Worm (Caenorhabditis elegans) whole organism, mixed stage, embryonic: ENCODE results near the gene hpl-1.

Experiments used
- M03D4.4 ChIP-seq: sonication (generic microtip); optimal IDR thresholded peaks from 2 replicates; lab custom pipeline; 2017; ENCODE audit warnings: mild to moderate bottlenecking, missing genetic modification characterization, missing compliant biosample characterization
- bed-3 ChIP-seq: fragments of 200-800 bp; sonication (Bioruptor generic); optimal IDR thresholded peaks from 3 replicates; lab custom pipeline; 2018; ENCODE audit warnings: mild to moderate bottlenecking, missing genetic modification characterization, moderate library complexity, missing compliant biosample characterization
- blmp-1 ChIP-seq: fragments of 150-350 bp; optimal IDR thresholded peaks from 2 replicates; lab custom pipeline; 2014; ENCODE audit warnings: missing biosample characterization, missing genetic modification characterization
- ces-1 ChIP-seq: fragments of 150-350 bp; optimal IDR thresholded peaks from 2 replicates; lab custom pipeline; 2014; ENCODE audit warnings: missing biosample characterization, missing genetic modification reagents, missing genetic modification characterization
- drap-1 ChIP-seq: fragments of 200-800 bp; sonication (Bioruptor generic); optimal IDR thresholded peaks from 3 replicates; lab custom pipeline; 2018; ENCODE audit warnings: mild to moderate bottlenecking, missing genetic modification characterization, missing compliant biosample characterization
- elt-1 ChIP-seq: sonication (generic microtip); optimal IDR thresholded peaks from 2 replicates; lab custom pipeline; 2017; ENCODE audit warnings: missing genetic modification characterization, mild to moderate bottlenecking, missing compliant biosample characterization, antibody characterized with exemption, moderate library complexity, borderline replicate concordance; ENCODE audit not compliant: insufficient read depth
- flh-1 ChIP-seq: fragments of 200-800 bp; sonication (Bioruptor generic); optimal IDR thresholded peaks from 2 replicates; lab custom pipeline; 2018; ENCODE audit warnings: mild to moderate bottlenecking, missing genetic modification characterization, moderate library complexity, missing compliant biosample characterization
- ham-2 ChIP-seq: fragments of 200-800 bp; sonication (Bioruptor generic); optimal IDR thresholded peaks from 2 replicates; lab custom pipeline; 2018; ENCODE audit warnings: mild to moderate bottlenecking, missing genetic modification characterization, missing compliant biosample characterization
- hlh-1 ChIP-seq: fragments of 150-350 bp; optimal IDR thresholded peaks from 2 replicates; lab custom pipeline; 2014; ENCODE audit warnings: missing biosample characterization, missing genetic modification reagents, missing genetic modification characterization
- lin-13 ChIP-seq: fragments of 150-350 bp; optimal IDR thresholded peaks from 2 replicates; lab custom pipeline; 2014; ENCODE audit warnings: missing biosample characterization, missing genetic modification characterization
- lin-32 ChIP-seq: fragments of 200-800 bp; sonication (Bioruptor generic); optimal IDR thresholded peaks from 2 replicates; lab custom pipeline; 2018; ENCODE audit warnings: mild to moderate bottlenecking, missing genetic modification characterization, missing compliant biosample characterization
- lsy-2 ChIP-seq: fragments of 150-350 bp; optimal IDR thresholded peaks from 2 replicates; lab custom pipeline; 2014; ENCODE audit warnings: missing biosample characterization, missing genetic modification characterization
- mab-5 ChIP-seq: fragments of 150-350 bp; optimal IDR thresholded peaks from 2 replicates; lab custom pipeline; 2014; ENCODE audit warnings: missing biosample characterization, missing genetic modification characterization
- mep-1 ChIP-seq: fragments of 150-350 bp; optimal IDR thresholded peaks from 2 replicates; lab custom pipeline; 2017; ENCODE audit warnings: missing biosample characterization, missing genetic modification reagents, missing genetic modification characterization, inconsistent platforms
- mls-2 ChIP-seq: sonication (generic microtip); optimal IDR thresholded peaks from 2 replicates; lab custom pipeline; 2016; ENCODE audit warnings: mild to moderate bottlenecking, missing genetic modification characterization, moderate library complexity, missing compliant biosample characterization
- nhr-12 ChIP-seq: fragments of 150-350 bp; optimal IDR thresholded peaks from 2 replicates; lab custom pipeline; 2014; ENCODE audit warnings: missing biosample characterization, missing genetic modification characterization
- nhr-2 ChIP-seq: fragments of 150-350 bp; optimal IDR thresholded peaks from 2 replicates; lab custom pipeline; 2014; ENCODE audit warnings: missing biosample characterization, missing genetic modification characterization
- nhr-237 ChIP-seq: fragments of 150-350 bp; optimal IDR thresholded peaks from 2 replicates; lab custom pipeline; 2014; ENCODE audit warnings: missing biosample characterization, missing genetic modification characterization
- nhr-28 ChIP-seq: fragments of 150-350 bp; optimal IDR thresholded peaks from 2 replicates; lab custom pipeline; 2014; ENCODE audit warnings: missing biosample characterization, missing genetic modification characterization
- nhr-76 ChIP-seq: sonication (generic microtip); optimal IDR thresholded peaks from 2 replicates; lab custom pipeline; 2017; ENCODE audit warnings: missing biosample characterization, missing genetic modification characterization
- pha-4 ChIP-seq: fragments of 150-350 bp; optimal IDR thresholded peaks from 2 replicates; lab custom pipeline; 2018; ENCODE audit warnings: missing biosample characterization, missing genetic modification reagents, missing genetic modification characterization
- sem-2 ChIP-seq: fragments of 200-800 bp; sonication (Bioruptor generic); optimal IDR thresholded peaks from 2 replicates; lab custom pipeline; 2018; ENCODE audit warnings: mild to moderate bottlenecking, missing genetic modification characterization, missing compliant biosample characterization
- snpc-4 ChIP-seq: fragments of 150-350 bp; optimal IDR thresholded peaks from 2 replicates; lab custom pipeline; 2014; ENCODE audit warnings: missing biosample characterization, missing genetic modification characterization
- sptf-1 ChIP-seq: sonication (generic microtip); optimal IDR thresholded peaks from 2 replicates; lab custom pipeline; 2017; ENCODE audit warnings: mild to moderate bottlenecking, missing genetic modification characterization, moderate library complexity, missing compliant biosample characterization
- tbx-8 ChIP-seq: fragments of 200-800 bp; sonication (Bioruptor generic); optimal IDR thresholded peaks from 2 replicates; lab custom pipeline; 2018; ENCODE audit warnings: mild to moderate bottlenecking, missing genetic modification characterization, moderate library complexity, missing compliant biosample characterization
- unc-120 ChIP-seq: sonication (generic microtip); optimal IDR thresholded peaks from 2 replicates; lab custom pipeline; 2017; ENCODE audit warnings: missing genetic modification characterization, missing compliant biosample characterization; ENCODE audit not compliant: poor library complexity, severe bottlenecking
- unc-39 ChIP-seq: fragments of 150-350 bp; optimal IDR thresholded peaks from 2 replicates; lab custom pipeline; 2014; ENCODE audit warnings: missing biosample characterization, missing genetic modification characterization
- unc-62 ChIP-seq: fragments of 150-350 bp; optimal IDR thresholded peaks from 2 replicates; lab custom pipeline; 2014; ENCODE audit warnings: missing biosample characterization, missing genetic modification reagents, missing genetic modification characterization
- zip-8 ChIP-seq: fragments of 150-350 bp; optimal IDR thresholded peaks from 2 replicates; lab custom pipeline; 2014; ENCODE audit warnings: missing biosample characterization, missing genetic modification characterization
- ztf-11 ChIP-seq: fragments of 150-350 bp; optimal IDR thresholded peaks from 2 replicates; lab custom pipeline; 2014; ENCODE audit warnings: missing biosample characterization, missing genetic modification characterization

hpl-1 gene

DNA sequence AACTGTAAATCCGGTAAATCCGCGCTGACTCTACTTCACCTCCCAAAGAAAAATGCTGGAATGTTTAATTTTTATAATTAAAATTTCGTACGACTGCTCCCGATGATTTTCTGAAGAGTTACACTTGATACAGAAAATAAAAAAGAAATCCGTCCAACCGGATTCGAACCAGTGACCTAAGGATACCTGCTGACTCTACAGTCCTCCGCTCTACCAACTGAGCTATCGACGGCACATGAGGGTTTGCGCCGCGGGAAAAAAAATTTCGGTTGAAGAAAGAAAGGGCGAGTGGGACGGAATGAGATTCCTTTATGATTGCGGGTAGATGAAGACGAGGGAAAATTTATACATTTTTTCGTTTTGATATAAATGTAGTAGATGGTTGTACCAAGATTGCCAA, 39.4 kb downstream of the hpl-1 start:
- no peak for TF ChIP-seq unc-120 (tag; lab: Kevin White, UChicago)
- no peak for TF ChIP-seq nhr-76
- no peak for TF ChIP-seq unc-62 (GFP tag; lab: Kevin White, UChicago)
- TF ChIP-seq hlh-1: no peak
- TF ChIP-seq lin-13: no peak
- TF ChIP-seq mls-2 (tag; lab: Kevin White, UChicago): no peak
- no peak for TF ChIP-seq ham-2 (GFP tag; lab: Kevin White, UChicago)
- TF ChIP-seq nhr-12 (tag; lab: Kevin White, UChicago): no peak
- no peak for TF ChIP-seq mep-1
- TF ChIP-seq ces-1 (GFP tag; lab: Kevin White, UChicago): no peak
- TF ChIP-seq tbx-8 (GFP tag; lab: Kevin White, UChicago): no peak
- no peak for TF ChIP-seq elt-1 (tag; lab: Kevin White, UChicago)
- TF ChIP-seq M03D4.4 (tag; lab: Kevin White, UChicago): no peak
- TF ChIP-seq nhr-237 (tag; lab: Kevin White, UChicago): no peak
- no peak for TF ChIP-seq pha-4 (tag; lab: Kevin White, UChicago)
- TF ChIP-seq blmp-1 (tag; lab: Kevin White, UChicago): no peak
- no peak for TF ChIP-seq drap-1 (GFP tag; lab: Kevin White, UChicago)
- TF ChIP-seq sptf-1: no peak
- no peak for TF ChIP-seq lin-32 (GFP tag; lab: Kevin White, UChicago)

DNA sequence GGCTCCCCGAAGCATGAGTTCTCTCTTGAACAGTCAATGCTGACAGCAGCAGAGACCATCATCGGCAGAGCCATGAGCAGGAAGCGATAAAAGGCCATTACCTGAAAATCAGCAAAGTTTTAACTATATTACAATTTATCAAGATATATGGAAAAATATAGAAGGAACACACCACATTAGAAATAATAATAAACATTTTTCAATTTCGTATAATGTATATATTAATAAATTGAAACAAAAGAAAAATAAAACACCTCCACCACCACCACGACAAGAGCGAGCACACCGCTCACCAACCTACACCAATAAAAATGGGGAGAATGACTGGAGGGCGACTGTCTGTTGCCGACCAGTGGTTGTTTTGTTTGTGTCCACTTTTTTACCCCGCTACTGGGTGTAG, 41.3 kb downstream of the hpl-1 start, which contains the start of gene R04D3.2:
Gene R04D3.2 (minus strand): TSS at position 101 of the 400 bp plus-strand sequence.
- TF ChIP-seq sem-2 (GFP tag; lab: Kevin White, UChicago) (no peak), nhr-28 (tag; lab: Kevin White, UChicago) (no peak), hlh-1 (no peak), lsy-2 (tag; lab: Kevin White, UChicago) (no peak), bed-3 (GFP tag; lab: Kevin White, UChicago) (no peak), elt-1 (tag; lab: Kevin White, UChicago) (no peak), mep-1 (no peak), nhr-12 (tag; lab: Kevin White, UChicago) (no peak), lin-13 (no peak), nhr-237 (tag; lab: Kevin White, UChicago) (no peak), sptf-1 (no peak)

DNA sequence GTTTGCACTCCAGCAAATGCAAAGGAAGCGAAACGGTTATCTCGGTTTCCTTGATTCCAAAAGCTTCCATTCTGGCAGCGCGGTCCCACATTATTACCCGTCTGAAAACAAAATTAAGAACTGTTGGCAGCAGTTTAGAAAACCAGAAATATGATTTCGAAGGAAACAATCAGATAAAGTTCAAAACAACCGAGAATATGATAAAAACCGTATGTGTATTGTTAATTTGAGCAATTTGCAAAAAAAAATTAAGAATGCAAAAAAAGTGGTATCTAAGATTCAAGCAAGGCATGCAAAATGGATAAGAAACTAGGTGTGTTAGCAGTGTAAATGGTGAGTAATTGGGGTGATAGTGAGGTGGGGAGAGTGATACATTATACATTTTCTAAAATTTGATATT, 43.5 kb downstream of the hpl-1 start, which contains the start of gene R04D3.4:
Gene R04D3.4 (minus strand): TSS at position 101 of the 400 bp plus-strand sequence.
- TF ChIP-seq snpc-4 (tag; lab: Kevin White, UChicago) (no peak), lsy-2 (tag; lab: Kevin White, UChicago) (no peak), lin-32 (GFP tag; lab: Kevin White, UChicago) (no peak), mab-5 (tag; lab: Kevin White, UChicago) (no peak), pha-4 (tag; lab: Kevin White, UChicago) (no peak), nhr-2 (no peak), unc-120 (tag; lab: Kevin White, UChicago) (no peak), blmp-1 (tag; lab: Kevin White, UChicago) (no peak), ztf-11 (tag; lab: Kevin White, UChicago) (no peak), nhr-237 (tag; lab: Kevin White, UChicago) (no peak), unc-62 (GFP tag; lab: Kevin White, UChicago) (no peak), ham-2 (GFP tag; lab: Kevin White, UChicago) (no peak), unc-39 (tag; lab: Kevin White, UChicago) (no peak), tbx-8 (GFP tag; lab: Kevin White, UChicago) (no peak), flh-1 (GFP tag; lab: Kevin White, UChicago) (no peak), nhr-76 (no peak), bed-3 (GFP tag; lab: Kevin White, UChicago) (no peak), mep-1 (no peak), drap-1 (GFP tag; lab: Kevin White, UChicago) (no peak)

DNA sequence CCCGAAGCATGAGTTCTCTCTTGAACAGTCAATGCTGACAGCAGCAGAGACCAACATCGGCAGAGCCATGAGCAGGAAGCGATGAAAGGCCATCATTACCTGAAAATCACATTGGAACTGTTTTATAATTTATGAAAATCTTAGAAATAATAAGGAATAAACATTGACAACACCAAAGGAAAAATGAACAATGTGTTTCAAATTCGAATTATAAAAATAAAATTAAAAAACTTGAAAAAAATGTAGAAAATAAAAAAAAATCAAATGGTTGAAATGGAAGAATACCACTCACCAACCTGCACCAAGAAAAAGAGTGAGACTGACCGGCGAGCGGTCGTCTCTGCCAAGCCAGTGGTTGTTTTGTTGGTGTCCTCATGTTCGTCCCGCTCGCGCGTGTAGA, 45.3 kb downstream of the hpl-1 start, which contains the start of gene R04D3.3:
Gene R04D3.3 (minus strand): TSS at position 101 of the 400 bp plus-strand sequence.
- no peak for TF ChIP-seq flh-1 (GFP tag; lab: Kevin White, UChicago)
- no peak for TF ChIP-seq ztf-11 (tag; lab: Kevin White, UChicago)
- TF ChIP-seq, all 35 proteins: peak for 0

DNA sequence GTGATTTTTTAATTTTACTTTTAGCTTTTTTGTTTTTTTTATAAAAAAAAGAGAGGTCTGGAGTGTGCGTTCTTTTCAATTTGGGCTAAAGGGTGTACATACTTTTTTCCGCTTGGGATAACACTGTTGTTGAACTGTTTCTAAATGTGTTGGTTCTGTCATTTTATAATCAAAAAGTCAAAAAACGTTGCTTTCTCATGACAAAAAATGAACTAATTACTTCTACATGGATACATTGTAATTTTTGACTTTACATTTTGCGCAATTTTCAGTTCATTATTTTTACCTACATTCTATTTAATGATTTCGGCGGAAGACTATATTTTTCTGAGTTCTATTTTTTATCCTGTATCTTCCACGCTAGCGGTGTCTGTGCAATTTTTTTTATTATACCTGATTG, 46.3 kb downstream of the hpl-1 start, which contains the start of gene srd-38:
Gene srd-38 (plus strand): TSS at position 301 of the 400 bp plus-strand sequence.
- TF ChIP-seq elt-1 (tag; lab: Kevin White, UChicago) (no peak), ztf-11 (tag; lab: Kevin White, UChicago) (no peak), pha-4 (tag; lab: Kevin White, UChicago) (no peak), tbx-8 (GFP tag; lab: Kevin White, UChicago) (no peak), ham-2 (GFP tag; lab: Kevin White, UChicago) (no peak), M03D4.4 (tag; lab: Kevin White, UChicago) (no peak), zip-8 (tag; lab: Kevin White, UChicago) (no peak)
